Worm (Caenorhabditis elegans): ENCODE measurements around the gene F22B5.4.

ce11 chrII:8451425-8451824 lies 1.9 kb downstream of the F22B5.4 start:
- TF ChIP-seq tbx-11 (GFP tag; IDR thresholded peaks at IDR 0.05), result no peak
- no peak for TF ChIP-seq flt-1 (GFP tag; IDR thresholded peaks at IDR 0.05)
- TF ChIP-seq aly-1 (tag; optimal IDR thresholded peaks at IDR 0.05), result no peak
- TF ChIP-seq ets-7 (tag; optimal IDR thresholded peaks at IDR 0.05), result no peak
- no peak for TF ChIP-seq ama-1 (optimal IDR thresholded peaks at IDR 0.05)
- no peak for TF ChIP-seq F13C5.2 (tag; optimal IDR thresholded peaks at IDR 0.05)
- no peak for TF ChIP-seq pes-1 (GFP tag; IDR thresholded peaks at IDR 0.05)
- no peak for TF ChIP-seq ceh-13 (GFP tag; optimal IDR thresholded peaks at IDR 0.05)
- no peak for TF ChIP-seq tbx-37 (GFP tag; conservative IDR thresholded peaks at IDR 0.05)
